Worm (Caenorhabditis elegans): ENCODE results near the gene C45G9.5.

- TF ChIP-seq fkh-10 (GFP tag; optimal IDR thresholded peaks at IDR 0.05) = no peak
- TF ChIP-seq pag-3 (tag; optimal IDR thresholded peaks at IDR 0.05; ENCODE audit: borderline replicate concordance) = no peak
- no peak for TF ChIP-seq ceh-24 (tag; optimal IDR thresholded peaks at IDR 0.05)
- no peak for TF ChIP-seq nfya-1 (tag; optimal IDR thresholded peaks at IDR 0.05)
These were observed 39.2 kb upstream of the C45G9.5 start, which contains the start of gene R144.11 for ce11 chrIII:5008730-5009129.
